Worm (Caenorhabditis elegans) whole organism, early embryonic: ENCODE results near the gene ZK856.4.

Experiments used
- B0310.2 ChIP-seq: sonication (generic microtip); optimal IDR thresholded peaks from 2 replicates; lab custom pipeline; 2016; ENCODE audit warnings: mild to moderate bottlenecking, missing genetic modification characterization, missing compliant biosample characterization
- aly-1 ChIP-seq: sonication (generic microtip); optimal IDR thresholded peaks from 2 replicates; lab custom pipeline; 2016; ENCODE audit warnings: missing genetic modification characterization, missing compliant biosample characterization
- ama-1 ChIP-seq: fragments of 150-350 bp; optimal IDR thresholded peaks from 2 replicates; lab custom pipeline; 2014
- ceh-36 ChIP-seq: sonication (generic microtip); optimal IDR thresholded peaks from 2 replicates; lab custom pipeline; 2016; ENCODE audit warnings: missing genetic modification characterization, inconsistent platforms, missing compliant biosample characterization
- ets-7 ChIP-seq: sonication (generic microtip); optimal IDR thresholded peaks from 2 replicates; lab custom pipeline; 2016; ENCODE audit warnings: missing genotype, missing genetic modification characterization, missing compliant biosample characterization
- flt-1 ChIP-seq: fragments of 200-800 bp; sonication (Bioruptor generic); IDR thresholded peaks from 2 replicates; pipeline ENCODE4 v1.3.6; 2022; ENCODE audit warnings: missing genetic modification characterization, missing compliant biosample characterization
- hmbx-1 ChIP-seq: sonication (generic microtip); optimal IDR thresholded peaks from 2 replicates; lab custom pipeline; 2016; ENCODE audit warnings: mild to moderate bottlenecking, missing genetic modification characterization, missing compliant biosample characterization
- hnd-1 ChIP-seq: sonication (generic microtip); optimal IDR thresholded peaks from 2 replicates; lab custom pipeline; 2016; ENCODE audit warnings: missing genetic modification characterization, missing compliant biosample characterization
- scrt-1 ChIP-seq: fragments of 200-800 bp; sonication (Bioruptor generic); IDR thresholded peaks from 2 replicates; pipeline ENCODE4 v1.3.6; 2022; ENCODE audit warnings: missing genetic modification characterization, missing compliant biosample characterization
- tbx-11 ChIP-seq: fragments of 200-800 bp; sonication (Bioruptor generic); IDR thresholded peaks from 2 replicates; pipeline ENCODE4 v1.3.6; 2022; ENCODE audit warnings: missing genetic modification characterization, missing compliant biosample characterization
- tbx-37 ChIP-seq: fragments of 200-800 bp; sonication (Bioruptor generic); conservative IDR thresholded peaks from 2 replicates; pipeline ENCODE4 v1.3.6; 2022; ENCODE audit warnings: missing genetic modification reagents, missing genetic modification characterization, missing compliant biosample characterization
- tra-4 ChIP-seq: sonication (generic microtip); optimal IDR thresholded peaks from 2 replicates; lab custom pipeline; 2017; ENCODE audit warnings: missing genetic modification characterization, missing compliant biosample characterization

- TF ChIP-seq tbx-37 (GFP tag; lab: Robert Waterston, UW): no peak
- TF ChIP-seq ama-1 (lab: Kevin White, UChicago): no peak
- no peak for TF ChIP-seq ceh-36 (tag; lab: Kevin White, UChicago)
- no peak for TF ChIP-seq hnd-1 (tag; lab: Kevin White, UChicago)
- TF ChIP-seq tra-4 (tag; lab: Kevin White, UChicago): no peak
- TF ChIP-seq ets-7 (tag; lab: Kevin White, UChicago): no peak
- TF ChIP-seq flt-1 (GFP tag; lab: Robert Waterston, UW): no peak
- TF ChIP-seq scrt-1: no peak
- TF ChIP-seq B0310.2: no peak
- TF ChIP-seq tbx-11 (GFP tag; lab: Robert Waterston, UW): no peak
- TF ChIP-seq aly-1: no peak
- TF ChIP-seq hmbx-1 (tag; lab: Kevin White, UChicago): no peak
Measured at ce11 chrV:10222007-10222406, 38.9 kb downstream of the ZK856.4 start, which contains the start of gene C12D8.20.
